Fruit fly (Drosophila melanogaster): ENCODE data around the gene CG7781.

DNA sequence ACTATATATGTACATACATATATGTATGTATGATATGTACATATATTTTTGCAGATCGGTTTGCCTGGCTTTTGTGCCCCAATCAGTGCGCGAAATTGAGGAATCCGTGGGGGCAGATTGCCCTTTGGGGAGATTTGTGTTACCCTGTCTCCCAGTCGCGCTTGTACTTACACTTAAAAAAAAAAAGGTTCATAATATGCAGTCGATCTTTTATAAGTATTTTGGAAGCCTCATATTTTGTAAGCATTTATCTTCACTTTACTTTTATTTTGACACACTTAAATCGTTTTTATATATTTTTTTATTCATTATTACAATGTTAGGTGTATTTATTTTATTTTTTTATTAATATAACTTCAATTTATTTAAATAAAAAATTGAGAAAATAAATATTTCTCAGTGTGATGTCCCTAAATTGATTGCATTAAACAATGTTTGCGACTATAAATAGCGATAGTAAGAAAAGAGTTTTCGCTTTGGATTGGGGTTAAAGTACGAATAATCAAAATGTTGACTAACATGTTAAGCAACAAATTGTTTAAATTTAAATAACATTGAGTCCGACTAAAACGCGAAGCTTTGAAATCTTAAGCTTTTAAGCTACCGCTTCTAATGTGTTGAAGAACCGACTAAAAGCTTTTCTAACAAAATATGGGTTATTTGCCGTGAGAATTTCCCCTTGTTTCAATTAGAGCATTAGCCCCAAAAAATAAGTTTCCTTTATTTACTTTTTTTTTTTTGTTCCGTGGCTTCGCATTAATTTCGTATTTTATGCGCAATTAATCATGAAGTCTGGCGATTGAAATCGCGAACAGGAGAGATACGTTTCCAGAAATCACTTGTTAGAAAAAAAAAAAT is 1.4 kb upstream of the CG7781 start:
- no peak for TF ChIP-seq psq (optimal IDR thresholded peaks at IDR 0.05)
- TF ChIP-seq CG8478 (optimal IDR thresholded peaks at IDR 0.05), result no peak
- TF ChIP-seq EcR (GFP tag; optimal IDR thresholded peaks at IDR 0.05), result no peak
- no peak for TF ChIP-seq pan (optimal IDR thresholded peaks at IDR 0.05)
- TF ChIP-seq usp (GFP tag; optimal IDR thresholded peaks at IDR 0.05), result no peak
- no peak for TF ChIP-seq Dll (optimal IDR thresholded peaks at IDR 0.05)

All from whole organism.